Fruit fly (Drosophila melanogaster): ENCODE results near the gene Elo68beta.

The Elo68beta gene

DNA sequence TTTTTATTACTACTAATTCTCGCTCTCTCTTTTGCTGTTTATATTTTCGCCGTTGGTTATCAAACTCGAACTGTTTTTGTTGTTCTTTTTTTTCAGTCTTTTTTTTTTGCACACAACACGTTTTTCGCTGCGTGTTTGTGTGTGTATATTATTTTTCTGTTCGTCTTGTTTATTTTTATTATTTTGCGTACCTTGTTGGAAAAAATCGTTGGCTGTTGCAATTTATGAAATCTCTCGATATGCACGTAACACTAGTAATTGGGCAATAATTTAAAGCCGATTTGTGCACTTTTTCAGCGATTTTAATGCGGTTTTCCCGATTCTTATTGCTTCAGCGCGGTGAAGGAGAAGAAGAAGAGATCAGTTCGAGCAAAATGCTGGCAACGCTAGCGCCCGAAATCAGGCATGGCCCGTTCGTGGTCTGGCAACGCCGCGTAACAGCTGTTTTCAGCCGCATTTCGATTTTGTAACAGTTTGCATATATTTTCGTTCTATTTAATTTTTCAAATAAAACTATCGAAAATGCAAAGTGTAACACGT lies 19.0 kb upstream of the Elo68beta start, which contains the start of the genes FoxK and mRpL2 (continued):
- no peak for TF ChIP-seq Ada2b (GFP tag; IDR thresholded peaks at IDR 0.05)
- no peak for TF ChIP-seq usp (GFP tag; optimal IDR thresholded peaks at IDR 0.05)
- TF ChIP-seq salm (tag; optimal IDR thresholded peaks at IDR 0.05): no peak
- TF ChIP-seq CG17568 (GFP tag; optimal IDR thresholded peaks at IDR 0.05): no peak
- TF ChIP-seq nau (GFP tag; optimal IDR thresholded peaks at IDR 0.05): no peak
- TF ChIP-seq CG12155 (GFP tag; optimal IDR thresholded peaks at IDR 0.05): no peak
- TF ChIP-seq gt (GFP tag; IDR thresholded peaks at IDR 0.05): no peak
- no peak for TF ChIP-seq so (GFP tag; IDR thresholded peaks at IDR 0.05)
- TF ChIP-seq CG8281 (tag; optimal IDR thresholded peaks at IDR 0.05): no peak
- TF ChIP-seq Trl (optimal IDR thresholded peaks at IDR 0.05): no peak
- TF ChIP-seq Trl (GFP tag; optimal IDR thresholded peaks at IDR 0.05): no peak
- TF ChIP-seq CG33557 (GFP tag; optimal IDR thresholded peaks at IDR 0.05): no peak
- TF ChIP-seq CG9215 (GFP tag; IDR thresholded peaks at IDR 0.05): no peak
- TF ChIP-seq p53 (GFP tag; optimal IDR thresholded peaks at IDR 0.05): no peak
- no peak for TF ChIP-seq br (optimal IDR thresholded peaks at IDR 0.05)
- no peak for TF ChIP-seq schlank (tag; optimal IDR thresholded peaks at IDR 0.05)
- TF ChIP-seq Fer2 (tag; optimal IDR thresholded peaks at IDR 0.05): no peak
- peak; percentile 44 for TF ChIP-seq CTCF (GFP tag; optimal IDR thresholded peaks at IDR 0.05)
- 0 out of 3 replicates have a peak, but pooled peaks have one; percentile 27 for TF ChIP-seq knrl (GFP tag; IDR thresholded peaks at IDR 0.05; ENCODE audit: partially characterized antibody)
- TF ChIP-seq Dp (GFP tag; optimal IDR thresholded peaks at IDR 0.05): peak; percentile 51
- TF ChIP-seq HLHmδ (GFP tag; optimal IDR thresholded peaks at IDR 0.05): no peak
- TF ChIP-seq CG5245 (GFP tag; optimal IDR thresholded peaks at IDR 0.05): no peak
- no peak for TF ChIP-seq ranshi (GFP tag; IDR thresholded peaks at IDR 0.05)
- TF ChIP-seq Xrp1 (GFP tag; IDR thresholded peaks at IDR 0.05): no peak
- no peak for TF ChIP-seq Eip74EF (GFP tag; optimal IDR thresholded peaks at IDR 0.05)
- no peak for TF ChIP-seq Bteb2 (GFP tag; optimal IDR thresholded peaks at IDR 0.05)
- no peak for TF ChIP-seq zen2 (GFP tag; IDR thresholded peaks at IDR 0.05; ENCODE audit: partially characterized antibody)
- TF ChIP-seq GATAe (GFP tag; conservative IDR thresholded peaks at IDR 0.05): no peak
- no peak for TF ChIP-seq crc (GFP tag; optimal IDR thresholded peaks at IDR 0.05)
- TF ChIP-seq Dll (GFP tag; IDR thresholded peaks at IDR 0.05; ENCODE audit: partially characterized antibody): 0 out of 4 replicates have a peak, but pooled peaks have one; percentile 40
- TF ChIP-seq ftz-f1 (GFP tag; optimal IDR thresholded peaks at IDR 0.05): no peak
- TF ChIP-seq hkb (optimal IDR thresholded peaks at IDR 0.05): no peak
- no peak for TF ChIP-seq hkb (GFP tag; IDR thresholded peaks at IDR 0.05)
- no peak for TF ChIP-seq CG11085 (GFP tag; IDR thresholded peaks at IDR 0.05)
- TF ChIP-seq CG2889 (GFP tag; IDR thresholded peaks at IDR 0.05): no peak
- TF ChIP-seq CG13296 (GFP tag; optimal IDR thresholded peaks at IDR 0.05): no peak
- TF ChIP-seq bsh (GFP tag; optimal IDR thresholded peaks at IDR 0.05): peak in 1 of 2 experiments; percentile 94
- no peak for TF ChIP-seq Hr3 (GFP tag; optimal IDR thresholded peaks at IDR 0.05)
- TF ChIP-seq CG17328 (GFP tag; IDR thresholded peaks at IDR 0.05): no peak
- TF ChIP-seq CG34422 (GFP tag; IDR thresholded peaks at IDR 0.05): peak; percentile 74; the same call in 2 of the 3 replicates
- no peak for TF ChIP-seq CG15269 (tag; optimal IDR thresholded peaks at IDR 0.05)
- no peak for TF ChIP-seq CG18619 (GFP tag; optimal IDR thresholded peaks at IDR 0.05)
- peak; percentile 11 for TF ChIP-seq CG13624 (GFP tag; optimal IDR thresholded peaks at IDR 0.05)
- no peak for TF ChIP-seq ems (GFP tag; optimal IDR thresholded peaks at IDR 0.05)
- no peak for TF ChIP-seq CG32532 (GFP tag; IDR thresholded peaks at IDR 0.05)
- TF ChIP-seq slou (GFP tag; optimal IDR thresholded peaks at IDR 0.05): no peak
- TF ChIP-seq Antp (GFP tag; optimal IDR thresholded peaks at IDR 0.05): no peak
- peak; percentile 34 for TF ChIP-seq CG2712 (tag; optimal IDR thresholded peaks at IDR 0.05)
- no peak for TF ChIP-seq ken (GFP tag; IDR thresholded peaks at IDR 0.05)
- peak; percentile 69 for TF ChIP-seq CG15514 (GFP tag; optimal IDR thresholded peaks at IDR 0.05)
- no peak for TF ChIP-seq Bdp1 (GFP tag; optimal IDR thresholded peaks at IDR 0.05)
- no peak for TF ChIP-seq CG14965 (GFP tag; optimal IDR thresholded peaks at IDR 0.05; ENCODE audit: borderline replicate concordance)
- TF ChIP-seq dm (GFP tag; optimal IDR thresholded peaks at IDR 0.05): peak; percentile 90
